Worm (Caenorhabditis elegans): ENCODE data around the gene pbo-4.

- TF ChIP-seq ztf-11 (tag; optimal IDR thresholded peaks at IDR 0.05) (no peak), zip-8 (tag; optimal IDR thresholded peaks at IDR 0.05) (no peak), snpc-4 (tag; optimal IDR thresholded peaks at IDR 0.05) (no peak), ces-1 (GFP tag; optimal IDR thresholded peaks at IDR 0.05) (no peak), M03D4.4 (tag; optimal IDR thresholded peaks at IDR 0.05) (no peak), elt-3 (tag; optimal IDR thresholded peaks at IDR 0.05) (no peak), lin-13 (tag; optimal IDR thresholded peaks at IDR 0.05) (no peak), mab-5 (tag; optimal IDR thresholded peaks at IDR 0.05) (no peak), nhr-12 (tag; optimal IDR thresholded peaks at IDR 0.05) (no peak)
Observed at ce11 chrX:10971118-10971517, 17.2 kb downstream of the pbo-4 start.

Measured in whole organism, mixed stage, embryonic.